Worm (Caenorhabditis elegans) whole organism, L1 larva: ENCODE measurements around the gene srt-43.
A peak's percentile ranks its signal among the peaks of the same experiment; 100 is the strongest.

ENCODE experiments used
- C04F5.9 ChIP-seq: sonication (generic microtip); optimal IDR thresholded peaks from 2 replicates; lab custom pipeline; 2016; ENCODE audit warnings: missing genetic modification characterization, missing compliant biosample characterization
- Y116A8C.19 ChIP-seq: sonication (generic microtip); optimal IDR thresholded peaks from 2 replicates; lab custom pipeline; 2016; ENCODE audit warnings: missing compliant biosample characterization, missing genetic modification characterization, borderline replicate concordance
- aha-1 ChIP-seq: fragments of 150-350 bp; optimal IDR thresholded peaks from 2 replicates; lab custom pipeline; 2014; ENCODE audit warnings: missing biosample characterization, missing genetic modification characterization
- alr-1 ChIP-seq: fragments of 200-800 bp; sonication (Bioruptor generic); optimal IDR thresholded peaks from 2 replicates; lab custom pipeline; 2018; ENCODE audit warnings: borderline replicate concordance, mild to moderate bottlenecking, missing genetic modification characterization, missing compliant biosample characterization
- ceh-63 ChIP-seq: fragments of 200-800 bp; sonication (Bioruptor generic); optimal IDR thresholded peaks from 2 replicates; lab custom pipeline; 2018; ENCODE audit warnings: mild to moderate bottlenecking, missing genetic modification characterization, missing compliant biosample characterization
- ceh-8 ChIP-seq: fragments of 200-800 bp; sonication (Bioruptor generic); optimal IDR thresholded peaks from 2 replicates; lab custom pipeline; 2018; ENCODE audit warnings: mild to moderate bottlenecking, missing genetic modification characterization, moderate library complexity, missing compliant biosample characterization
- ceh-90 ChIP-seq: sonication (generic microtip); optimal IDR thresholded peaks from 2 replicates; lab custom pipeline; 2016; ENCODE audit warnings: missing genetic modification characterization, missing compliant biosample characterization
- dpl-1 ChIP-seq, 3 experiments: fragments of 150-350 bp in 2 of 3; sonication (generic microtip) in 1 of 3; optimal IDR thresholded peaks; 2 replicates each; lab custom pipeline; 2014 to 2017; ENCODE audit warnings: missing biosample characterization in 3 of 3, missing genetic modification characterization in 3 of 3, missing genetic modification reagents in 3 of 3
- efl-1 ChIP-seq, 4 experiments: fragments of 150-350 bp; optimal IDR thresholded peaks in 3 of 4; peaks in 1 of 4; 1 replicate in 1 of 4; 2 replicates in 3 of 4; lab custom pipeline; 2014; ENCODE audit warnings: missing biosample characterization in 2 of 4, missing genetic modification characterization in 2 of 4, missing genetic modification reagents in 2 of 4
- elt-2 ChIP-seq: sonication (generic microtip); optimal IDR thresholded peaks from 2 replicates; lab custom pipeline; 2016; ENCODE audit warnings: missing genetic modification characterization, mild to moderate bottlenecking, inconsistent platforms, missing compliant biosample characterization, missing genetic modification reagents
- fkh-4 ChIP-seq: sonication (generic microtip); optimal IDR thresholded peaks from 2 replicates; lab custom pipeline; 2016; ENCODE audit warnings: missing compliant biosample characterization, missing genetic modification characterization, borderline replicate concordance
- fkh-8 ChIP-seq: sonication (generic microtip); optimal IDR thresholded peaks from 2 replicates; lab custom pipeline; 2016; ENCODE audit warnings: mild to moderate bottlenecking, missing genetic modification characterization, missing compliant biosample characterization
- lir-3 ChIP-seq: sonication (generic microtip); optimal IDR thresholded peaks from 2 replicates; lab custom pipeline; 2016; ENCODE audit warnings: mild to moderate bottlenecking, missing genetic modification characterization, moderate library complexity, missing compliant biosample characterization; ENCODE audit not compliant: poor library complexity
- lsy-2 ChIP-seq, 2 experiments: fragments of 150-350 bp; optimal IDR thresholded peaks; 2 replicates each; lab custom pipeline; 2014; ENCODE audit warnings: missing biosample characterization in 2 of 2, missing genetic modification characterization in 2 of 2
- nhr-237 ChIP-seq: fragments of 150-350 bp; optimal IDR thresholded peaks from 2 replicates; lab custom pipeline; 2014; ENCODE audit warnings: missing biosample characterization, missing genetic modification characterization
- nhr-76 ChIP-seq: sonication (generic microtip); optimal IDR thresholded peaks from 2 replicates; lab custom pipeline; 2017; ENCODE audit warnings: missing biosample characterization, missing genetic modification characterization
- nhr-84 ChIP-seq: sonication (generic microtip); optimal IDR thresholded peaks from 2 replicates; lab custom pipeline; 2017; ENCODE audit warnings: missing biosample characterization, missing genetic modification characterization
- skn-1 ChIP-seq: fragments of 150-350 bp; optimal IDR thresholded peaks from 2 replicates; lab custom pipeline; 2014; ENCODE audit warnings: missing biosample characterization, missing genetic modification characterization
- sox-4 ChIP-seq: sonication (generic microtip); optimal IDR thresholded peaks from 2 replicates; lab custom pipeline; 2016; ENCODE audit warnings: missing genetic modification characterization, missing compliant biosample characterization
- swsn-7 ChIP-seq: sonication (generic microtip); optimal IDR thresholded peaks from 2 replicates; lab custom pipeline; 2016; ENCODE audit warnings: missing genetic modification characterization, missing compliant biosample characterization
- tlp-1 ChIP-seq: fragments of 150-350 bp; optimal IDR thresholded peaks from 2 replicates; lab custom pipeline; 2014; ENCODE audit warnings: missing biosample characterization, missing genetic modification characterization
- unc-130 ChIP-seq: fragments of 150-350 bp; optimal IDR thresholded peaks from 2 replicates; lab custom pipeline; 2017; ENCODE audit warnings: missing biosample characterization, missing genetic modification characterization, inconsistent platforms
- zag-1 ChIP-seq: fragments of 150-350 bp; optimal IDR thresholded peaks from 2 replicates; lab custom pipeline; 2014; ENCODE audit warnings: missing biosample characterization, missing genetic modification characterization

The srt-43 gene

DNA sequence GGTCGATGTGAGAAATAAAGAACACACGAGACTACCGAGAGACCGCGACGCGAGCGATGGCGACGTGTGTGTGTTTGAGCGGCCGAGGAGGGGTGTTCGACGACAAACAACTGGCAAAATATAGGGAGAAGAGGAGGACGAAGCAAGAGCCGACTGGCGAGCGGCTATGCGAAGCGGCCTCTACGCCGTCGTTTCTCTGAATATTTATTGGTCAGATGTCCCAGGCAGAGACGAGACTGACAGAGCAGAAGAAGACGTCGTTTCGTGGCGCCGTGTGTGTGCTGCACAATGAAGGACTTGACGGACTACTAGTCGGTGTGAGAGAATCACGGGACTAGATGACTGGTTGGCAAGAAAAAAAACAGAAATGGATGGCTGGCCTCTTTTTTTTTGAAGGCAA is 50.1 kb downstream of the srt-43 start (continued):
- TF ChIP-seq lsy-2 (tag; optimal IDR thresholded peaks at IDR 0.05; lab: Kevin White, UChicago): peak in 1 of 2 experiments; percentile 36
- no peak for TF ChIP-seq unc-130
- no peak for TF ChIP-seq sox-4 (tag; lab: Kevin White, UChicago)
- peak; percentile 15 for TF ChIP-seq swsn-7 (tag; lab: Kevin White, UChicago)
- TF ChIP-seq ceh-90 (tag; lab: Kevin White, UChicago): no peak
- TF ChIP-seq fkh-8: peak; percentile 88
- TF ChIP-seq ceh-8 (GFP tag; lab: Kevin White, UChicago): no peak
- no peak for TF ChIP-seq alr-1 (tag; lab: Kevin White, UChicago)
- TF ChIP-seq C04F5.9 (tag; lab: Kevin White, UChicago): no peak
- TF ChIP-seq dpl-1 (GFP tag; optimal IDR thresholded peaks at IDR 0.05; lab: Kevin White, UChicago): peak in 1 of 3 experiments; percentile 17
- TF ChIP-seq nhr-84 (tag; lab: Kevin White, UChicago): no peak
- TF ChIP-seq nhr-76: no peak
- TF ChIP-seq skn-1 (tag; lab: Kevin White, UChicago): no peak
- no peak for TF ChIP-seq tlp-1 (tag; lab: Kevin White, UChicago)
- TF ChIP-seq nhr-237 (tag; lab: Kevin White, UChicago): no peak
- no peak for TF ChIP-seq Y116A8C.19 (tag; lab: Kevin White, UChicago)
- no peak for TF ChIP-seq aha-1 (tag; lab: Kevin White, UChicago)
- no peak for TF ChIP-seq ceh-63 (GFP tag; lab: Kevin White, UChicago)
- no peak for TF ChIP-seq zag-1 (tag; lab: Kevin White, UChicago)
- no peak for TF ChIP-seq efl-1 (optimal IDR thresholded peaks at IDR 0.05; lab: Kevin White, UChicago)
- TF ChIP-seq efl-1 (GFP tag; optimal IDR thresholded peaks at IDR 0.05 in 1 of 2; lab: Kevin White, UChicago): peak in 1 of 2 experiments; percentile 64
- TF ChIP-seq lir-3 (tag; lab: Kevin White, UChicago): peak; percentile 53
- TF ChIP-seq fkh-4 (tag; lab: Kevin White, UChicago): no peak
- TF ChIP-seq elt-2: no peak
- TF ChIP-seq, all 84 proteins: peak for 19

- no peak for TF ChIP-seq nhr-237 (tag; lab: Kevin White, UChicago)
- TF ChIP-seq elt-2: peak; percentile 19
Measured at ce11 chrV:12819792-12820453, 50.9 kb downstream of the srt-43 start, which contains the start of the genes ZC443.4 and ugt-18. Gene ZC443.4, minus strand, starts transcription at chrV:12819886. Gene ugt-18, plus strand, starts transcription at chrV:12820260.
